Fruit fly (Drosophila melanogaster) whole organism, embryonic: ENCODE results near the gene Idh3b.

Experiments
- Atf3 ChIP-seq: fragments of 200-800 bp; sonication (Bioruptor generic); optimal IDR thresholded peaks from 3 replicates; lab custom pipeline; 2016; ENCODE audit warnings: missing biosample characterization, missing genetic modification characterization
- CG11085 ChIP-seq: fragments of 200-800 bp; sonication (Bioruptor generic); IDR thresholded peaks from 2 replicates; pipeline ENCODE4 v1.3.6; 2022; ENCODE audit warnings: missing biosample characterization, missing genetic modification characterization
- CG11247 ChIP-seq: fragments of 200-800 bp; sonication (Bioruptor generic); IDR thresholded peaks from 2 replicates; pipeline ENCODE4 v1.3.6; 2022; ENCODE audit warnings: missing biosample characterization, missing genetic modification characterization
- CG11723 ChIP-seq: fragments of 200-800 bp; sonication (Bioruptor generic); optimal IDR thresholded peaks from 2 replicates; lab custom pipeline; 2017; ENCODE audit warnings: missing biosample characterization, mild to moderate bottlenecking, missing genetic modification characterization
- CG15011 ChIP-seq: fragments of 200-800 bp; sonication (Bioruptor generic); optimal IDR thresholded peaks from 3 replicates; lab custom pipeline; 2018; ENCODE audit warnings: missing biosample characterization, mild to moderate bottlenecking, missing genetic modification characterization
- CG15073 ChIP-seq: fragments of 200-800 bp; sonication (Bioruptor generic); optimal IDR thresholded peaks from 2 replicates; lab custom pipeline; 2016; ENCODE audit warnings: missing biosample characterization, missing genetic modification characterization
- CG16815 ChIP-seq: fragments of 200-800 bp; sonication (Bioruptor generic); optimal IDR thresholded peaks from 3 replicates; lab custom pipeline; 2017; ENCODE audit warnings: missing biosample characterization, mild to moderate bottlenecking, missing genetic modification characterization
- CG17359 ChIP-seq: fragments of 200-800 bp; sonication (Bioruptor generic); optimal IDR thresholded peaks from 3 replicates; lab custom pipeline; 2018; ENCODE audit warnings: missing biosample characterization, mild to moderate bottlenecking, missing genetic modification characterization, moderate library complexity
- CG18764 ChIP-seq: fragments of 200-800 bp; sonication (Bioruptor generic); optimal IDR thresholded peaks from 3 replicates; lab custom pipeline; 2016; ENCODE audit warnings: missing biosample characterization, missing genetic modification characterization
- CG2712 ChIP-seq: fragments of 200-800 bp; optimal IDR thresholded peaks from 3 replicates; lab custom pipeline; 2019; ENCODE audit warnings: missing biosample characterization, mild to moderate bottlenecking, missing genetic modification characterization, moderate library complexity
- CG3163 ChIP-seq: fragments of 200-800 bp; sonication (Bioruptor generic); optimal IDR thresholded peaks from 3 replicates; lab custom pipeline; 2016; ENCODE audit warnings: missing biosample characterization, missing genetic modification characterization
- CG4328 ChIP-seq: fragments of 200-800 bp; sonication (Bioruptor generic); optimal IDR thresholded peaks from 3 replicates; lab custom pipeline; 2017; ENCODE audit warnings: missing biosample characterization, missing genetic modification reagents, missing genetic modification characterization
- CG4360 ChIP-seq: fragments of 200-800 bp; sonication (Bioruptor generic); IDR thresholded peaks from 2 replicates; pipeline ENCODE4 v1.3.6; 2022; ENCODE audit warnings: missing biosample characterization, missing genetic modification characterization
- CG4707 ChIP-seq: fragments of 200-800 bp; sonication (Bioruptor generic); optimal IDR thresholded peaks from 2 replicates; lab custom pipeline; 2018; ENCODE audit warnings: missing biosample characterization, mild to moderate bottlenecking, missing genetic modification characterization, moderate library complexity
- CG6175 ChIP-seq: fragments of 200-800 bp; sonication (Bioruptor generic); IDR thresholded peaks from 3 replicates; pipeline ENCODE4 v1.3.6; 2022; ENCODE audit warnings: missing biosample characterization, missing genetic modification characterization
- CG7357 ChIP-seq: fragments of 200-800 bp; sonication (Bioruptor generic); IDR thresholded peaks from 3 replicates; pipeline ENCODE4 v1.3.6; 2022; ENCODE audit warnings: missing biosample characterization, missing genetic modification characterization
- CTCF ChIP-seq: fragments of 200-800 bp; sonication (Bioruptor generic); optimal IDR thresholded peaks from 2 replicates; lab custom pipeline; 2017; ENCODE audit warnings: missing biosample characterization, mild to moderate bottlenecking, missing genetic modification characterization, moderate library complexity
- CrebB ChIP-seq: fragments of 200-800 bp; sonication (Bioruptor generic); optimal IDR thresholded peaks from 3 replicates; lab custom pipeline; 2018; ENCODE audit warnings: missing biosample characterization, mild to moderate bottlenecking, missing genetic modification characterization
- Dp ChIP-seq: fragments of 200-800 bp; sonication (Bioruptor generic); optimal IDR thresholded peaks from 2 replicates; lab custom pipeline; 2018; ENCODE audit warnings: missing biosample characterization, mild to moderate bottlenecking, missing genetic modification characterization, moderate library complexity
- Fer1 ChIP-seq: fragments of 200-800 bp; sonication (Bioruptor generic); optimal IDR thresholded peaks from 2 replicates; lab custom pipeline; 2017; ENCODE audit warnings: missing biosample characterization, mild to moderate bottlenecking, missing genetic modification characterization
- HLH3B ChIP-seq: fragments of 200-800 bp; sonication (Bioruptor generic); IDR thresholded peaks from 2 replicates; pipeline ENCODE4 v1.3.6; 2022; ENCODE audit warnings: missing biosample characterization, missing genetic modification characterization
- HLH54F ChIP-seq: fragments of 200-800 bp; sonication (Bioruptor generic); optimal IDR thresholded peaks from 3 replicates; lab custom pipeline; 2016; ENCODE audit warnings: missing biosample characterization, missing genetic modification characterization
- Hr51 ChIP-seq, 2 experiments: fragments of 200-800 bp; sonication (Bioruptor generic); optimal IDR thresholded peaks; 2 replicates in 1 of 2; 3 replicates in 1 of 2; lab custom pipeline; 2016 to 2018; ENCODE audit warnings: missing biosample characterization in 2 of 2, missing genetic modification characterization in 2 of 2, mild to moderate bottlenecking in 1 of 2, moderate library complexity in 1 of 2
- MBD-R2 ChIP-seq: fragments of 200-800 bp; sonication (Bioruptor generic); IDR thresholded peaks from 2 replicates; pipeline ENCODE4 v1.3.6; 2022; ENCODE audit warnings: missing biosample characterization, missing genetic modification characterization
- Oli ChIP-seq: fragments of 200-800 bp; sonication (Bioruptor generic); optimal IDR thresholded peaks from 2 replicates; lab custom pipeline; 2018; ENCODE audit warnings: missing biosample characterization, mild to moderate bottlenecking, missing genetic modification characterization, moderate library complexity
- Ptx1 ChIP-seq: fragments of 200-800 bp; sonication (Bioruptor generic); IDR thresholded peaks from 2 replicates; pipeline ENCODE4 v1.3.6; 2022; ENCODE audit warnings: missing biosample characterization, missing genetic modification characterization
- Ssrp ChIP-seq: fragments of 200-800 bp; sonication (Bioruptor generic); optimal IDR thresholded peaks from 2 replicates; lab custom pipeline; 2018; ENCODE audit warnings: missing biosample characterization, mild to moderate bottlenecking, missing genetic modification characterization, moderate library complexity
- TFAM ChIP-seq: fragments of 200-800 bp; sonication (Bioruptor generic); optimal IDR thresholded peaks from 2 replicates; lab custom pipeline; 2017; ENCODE audit warnings: missing biosample characterization, missing genetic modification characterization, inconsistent platforms
- Vsx1 ChIP-seq: fragments of 200-800 bp; sonication (Bioruptor generic); optimal IDR thresholded peaks from 2 replicates; lab custom pipeline; 2017; ENCODE audit warnings: missing biosample characterization, mild to moderate bottlenecking, missing genetic modification characterization, missing genetic modification reagents
- ash1 ChIP-seq: fragments of 200-800 bp; sonication (Bioruptor generic); optimal IDR thresholded peaks from 2 replicates; lab custom pipeline; 2018; ENCODE audit warnings: missing biosample characterization, mild to moderate bottlenecking, missing genetic modification characterization
- bsh ChIP-seq, 2 experiments: fragments of 200-800 bp; sonication (Bioruptor generic); optimal IDR thresholded peaks; 2 replicates each; lab custom pipeline; 2017 to 2018; ENCODE audit warnings: mild to moderate bottlenecking in 2 of 2, missing biosample characterization in 2 of 2, missing genetic modification characterization in 2 of 2, moderate library complexity in 1 of 2
- cas ChIP-seq: fragments of 200-800 bp; sonication (Bioruptor generic); IDR thresholded peaks from 2 replicates; pipeline ENCODE4 v1.3.6; 2022; ENCODE audit warnings: missing biosample characterization, missing genetic modification characterization
- crc ChIP-seq: fragments of 200-800 bp; sonication (Bioruptor generic); optimal IDR thresholded peaks from 2 replicates; lab custom pipeline; 2016; ENCODE audit warnings: missing biosample characterization, missing genetic modification characterization
- da ChIP-seq: fragments of 200-800 bp; sonication (Bioruptor generic); optimal IDR thresholded peaks from 2 replicates; lab custom pipeline; 2016; ENCODE audit warnings: missing biosample characterization, missing genetic modification characterization
- dysf ChIP-seq: fragments of 200-800 bp; sonication (Bioruptor generic); IDR thresholded peaks from 3 replicates; pipeline ENCODE4 v1.3.6; 2022; ENCODE audit warnings: missing biosample characterization, missing genetic modification characterization
- emc ChIP-seq: fragments of 200-800 bp; sonication (Bioruptor generic); optimal IDR thresholded peaks from 2 replicates; lab custom pipeline; 2016; ENCODE audit warnings: missing biosample characterization, missing genetic modification characterization
- esg ChIP-seq: fragments of 200-800 bp; sonication (Bioruptor generic); conservative IDR thresholded peaks from 2 replicates; pipeline ENCODE4 v1.3.6; 2022; ENCODE audit warnings: missing biosample characterization, missing genetic modification characterization
- gem ChIP-seq: fragments of 200-800 bp; sonication (Bioruptor generic); optimal IDR thresholded peaks from 2 replicates; lab custom pipeline; 2019; ENCODE audit warnings: missing biosample characterization, mild to moderate bottlenecking, missing genetic modification characterization, moderate library complexity
- knrl ChIP-seq: fragments of 200-800 bp; sonication (Bioruptor generic); IDR thresholded peaks from 3 replicates; pipeline ENCODE4 v1.3.6; 2022; ENCODE audit warnings: missing biosample characterization, missing genetic modification characterization; ENCODE audit not compliant: partially characterized antibody
- lbe ChIP-seq: fragments of 200-800 bp; sonication (Bioruptor generic); optimal IDR thresholded peaks from 2 replicates; lab custom pipeline; 2016; ENCODE audit warnings: missing biosample characterization, mild to moderate bottlenecking, missing genetic modification characterization
- lmd ChIP-seq: fragments of 200-800 bp; sonication (Bioruptor generic); IDR thresholded peaks from 2 replicates; pipeline ENCODE4 v1.3.6; 2022; ENCODE audit warnings: missing biosample characterization, missing genetic modification characterization
- lov ChIP-seq, 2 experiments: fragments of 200-800 bp in 1 of 2; fragments of >200 bp in 1 of 2; sonication (Bioruptor generic) in 1 of 2; IDR thresholded peaks in 1 of 2; optimal IDR thresholded peaks in 1 of 2; 2 replicates in 1 of 2; 3 replicates in 1 of 2; pipeline versions ENCODE4 v1.3.6 to Lab custom; 2017 to 2022; ENCODE audit warnings: missing biosample characterization in 1 of 2, missing genetic modification characterization in 1 of 2
- luna ChIP-seq: fragments of 200-800 bp; sonication (Bioruptor generic); optimal IDR thresholded peaks from 2 replicates; lab custom pipeline; 2016; ENCODE audit warnings: missing biosample characterization, missing genetic modification characterization
- nau ChIP-seq: fragments of 200-800 bp; sonication (Bioruptor generic); optimal IDR thresholded peaks from 3 replicates; lab custom pipeline; 2017; ENCODE audit warnings: missing biosample characterization, mild to moderate bottlenecking, missing genetic modification characterization, missing genetic modification reagents
- pho ChIP-seq: fragments of 200-800 bp; sonication (Bioruptor generic); optimal IDR thresholded peaks from 2 replicates; lab custom pipeline; 2016; ENCODE audit warnings: missing biosample characterization, missing genetic modification characterization
- pzg ChIP-seq: fragments of 200-800 bp; sonication (Bioruptor generic); optimal IDR thresholded peaks from 3 replicates; lab custom pipeline; 2018; ENCODE audit warnings: missing biosample characterization, mild to moderate bottlenecking, missing genetic modification characterization, moderate library complexity
- stwl ChIP-seq: fragments of 200-800 bp; sonication (Bioruptor generic); optimal IDR thresholded peaks from 3 replicates; lab custom pipeline; 2018; ENCODE audit warnings: missing biosample characterization, mild to moderate bottlenecking, missing genetic modification characterization, moderate library complexity
- tll ChIP-seq, 2 experiments: fragments of 200-800 bp in 1 of 2; fragments of >200 bp in 1 of 2; sonication (Bioruptor generic) in 1 of 2; optimal IDR thresholded peaks; 2 replicates each; lab custom pipeline; 2017 to 2019; ENCODE audit warnings: missing biosample characterization in 2 of 2, missing genetic modification characterization in 2 of 2, mild to moderate bottlenecking in 1 of 2, moderate library complexity in 1 of 2
- wdn ChIP-seq: fragments of 200-800 bp; sonication (Bioruptor generic); IDR thresholded peaks from 2 replicates; pipeline ENCODE4 v1.3.6; 2022; ENCODE audit warnings: missing biosample characterization, missing genetic modification characterization

The Idh3b gene

dm6 chr3R:22049134-22049796 lies 30.1 kb upstream of the Idh3b start (continued):
- TF ChIP-seq Vsx1 (GFP tag; lab: Kevin White, UChicago) (peak; percentile 47), stwl (tag; lab: Kevin White, UChicago) (no peak), lmd (GFP tag; lab: Robert Waterston, UW) (peak; percentile 79), Hr51 (GFP tag; optimal IDR thresholded peaks at IDR 0.05; lab: Kevin White, UChicago) (peak; percentile 35 to 83), CG7357 (GFP tag; lab: Robert Waterston, UW) (peak; percentile 50; the same call in 2 of the 3 replicates), CG17359 (tag; lab: Kevin White, UChicago) (peak; percentile 87), CG4328 (peak; percentile 40), tll (GFP tag; optimal IDR thresholded peaks at IDR 0.05; lab: Kevin White, UChicago) (no peak), CTCF (GFP tag; lab: Kevin White, UChicago) (peak; percentile 16), Dp (GFP tag; lab: Kevin White, UChicago) (no peak), crc (peak; percentile 62), CG11085 (GFP tag; lab: Robert Waterston, UW) (no peak), CG15073 (GFP tag; lab: Kevin White, UChicago) (no peak), wdn (peak; percentile 70), CG6175 (peak; percentile 57; the same call in 1 of the 3 replicates), CG16815 (GFP tag; lab: Kevin White, UChicago) (peak; percentile 65), MBD-R2 (GFP tag; lab: Robert Waterston, UW) (peak; percentile 54; the same call in 1 of the 2 replicates), dysf (GFP tag; lab: Robert Waterston, UW) (peak; percentile 87), nau (GFP tag; lab: Kevin White, UChicago) (peak; percentile 66), CG4707 (GFP tag; lab: Kevin White, UChicago) (peak; percentile 62), pho (peak; percentile 69), Fer1 (GFP tag; lab: Kevin White, UChicago) (peak; percentile 88), gem (tag; lab: Kevin White, UChicago) (peak; percentile 89), CG3163 (peak; percentile 32), pzg (GFP tag; lab: Kevin White, UChicago) (no peak), knrl (GFP tag; lab: Robert Waterston, UW) (no peak), lov (optimal IDR thresholded peaks at IDR 0.05; lab: Kevin White, UChicago) (no peak), lov (GFP tag; IDR thresholded peaks at IDR 0.05; lab: Robert Waterston, UW) (peak; percentile 84), lbe (GFP tag; lab: Kevin White, UChicago) (no peak), Atf3 (peak; percentile 60), CG15011 (GFP tag; lab: Kevin White, UChicago) (peak; percentile 53), cas (peak; percentile 37; the same call in 1 of the 2 replicates), ash1 (no peak), Ssrp (peak; percentile 71), CG2712 (peak; percentile 88), HLH3B (peak; percentile 87), HLH54F (peak; percentile 71), CrebB (tag; lab: Kevin White, UChicago) (peak; percentile 52), emc (GFP tag; lab: Kevin White, UChicago) (peak; percentile 34), esg (GFP tag; lab: Robert Waterston, UW) (peak; percentile 73), da (GFP tag; lab: Kevin White, UChicago) (peak; percentile 73), Ptx1 (GFP tag; lab: Robert Waterston, UW) (peak; percentile 89), CG11247 (GFP tag; lab: Robert Waterston, UW) (peak; percentile 66), Oli (tag; lab: Kevin White, UChicago) (peak; percentile 81), CG11723 (peak; percentile 63), TFAM (no peak), bsh (GFP tag; optimal IDR thresholded peaks at IDR 0.05; lab: Kevin White, UChicago) (peak; percentile 45 to 87), luna (no peak), CG18764 (peak; percentile 55), CG4360 (GFP tag; lab: Robert Waterston, UW) (no peak)
